Worm (Caenorhabditis elegans) whole organism, young adult: Measurements from ENCODE around the gene T23E1.1.

Source experiments
- B0336.3 ChIP-seq: fragments of 200-800 bp; sonication (Bioruptor generic); IDR thresholded peaks from 2 replicates; pipeline ENCODE4 v1.3.6; 2022; ENCODE audit warnings: missing genetic modification characterization, missing compliant biosample characterization
- C17E4.6 ChIP-seq: fragments of 200-800 bp; sonication (Bioruptor generic); IDR thresholded peaks from 2 replicates; pipeline ENCODE4 v1.3.6; 2022; ENCODE audit warnings: missing genetic modification reagents, missing genetic modification characterization, missing compliant biosample characterization
- F10E7.11 ChIP-seq: sonication (generic microtip); optimal IDR thresholded peaks from 2 replicates; lab custom pipeline; 2017; ENCODE audit warnings: mild to moderate bottlenecking, missing genetic modification characterization, moderate library complexity, missing compliant biosample characterization
- F22D6.2 ChIP-seq: sonication (generic microtip); optimal IDR thresholded peaks from 2 replicates; lab custom pipeline; 2016; ENCODE audit warnings: mild to moderate bottlenecking, missing genetic modification characterization, missing compliant biosample characterization
- F23B12.7 ChIP-seq: sonication (generic microtip); optimal IDR thresholded peaks from 2 replicates; lab custom pipeline; 2017; ENCODE audit warnings: missing genetic modification characterization, mild to moderate bottlenecking, missing compliant biosample characterization, antibody characterized with exemption, moderate library complexity; ENCODE audit not compliant: insufficient read depth
- F57C9.4 ChIP-seq: sonication (generic microtip); optimal IDR thresholded peaks from 2 replicates; lab custom pipeline; 2017; ENCODE audit warnings: mild to moderate bottlenecking, missing genetic modification characterization, missing compliant biosample characterization
- K11D2.4 ChIP-seq: fragments of 200-800 bp; sonication (Bioruptor generic); IDR thresholded peaks from 2 replicates; pipeline ENCODE4 v1.3.6; 2022; ENCODE audit warnings: missing genetic modification reagents, missing genetic modification characterization, missing compliant biosample characterization
- Y53F4B.3 ChIP-seq: fragments of 200-800 bp; sonication (Bioruptor generic); IDR thresholded peaks from 2 replicates; pipeline ENCODE4 v1.3.6; 2022; ENCODE audit warnings: missing genetic modification reagents, missing genetic modification characterization, missing compliant biosample characterization
- Y67H2A.10 ChIP-seq: fragments of 200-800 bp; sonication (Bioruptor generic); conservative IDR thresholded peaks from 2 replicates; pipeline ENCODE4 v1.3.6; 2022; ENCODE audit warnings: missing genetic modification reagents, missing genetic modification characterization, missing compliant biosample characterization
- ZK185.1 ChIP-seq: sonication (generic microtip); optimal IDR thresholded peaks from 2 replicates; lab custom pipeline; 2016; ENCODE audit warnings: mild to moderate bottlenecking, missing genetic modification characterization, missing compliant biosample characterization; ENCODE audit not compliant: poor library complexity, severe bottlenecking
- akir-1 ChIP-seq: fragments of 200-800 bp; sonication (Bioruptor generic); optimal IDR thresholded peaks from 2 replicates; lab custom pipeline; 2018; ENCODE audit warnings: mild to moderate bottlenecking, missing genetic modification characterization, moderate library complexity, missing compliant biosample characterization
- ama-1 ChIP-seq, 3 experiments: fragments of 150-350 bp in 1 of 3; sonication (generic microtip) in 2 of 3; optimal IDR thresholded peaks; 2 replicates each; lab custom pipeline; 2014 to 2018; ENCODE audit warnings: missing biosample characterization in 2 of 3, missing genetic modification characterization in 2 of 3, missing genetic modification reagents in 2 of 3
- aptf-3 ChIP-seq: fragments of 200-800 bp; sonication (Bioruptor generic); IDR thresholded peaks from 2 replicates; pipeline ENCODE4 v1.3.6; 2022; ENCODE audit warnings: missing genetic modification characterization, missing compliant biosample characterization
- attf-6 ChIP-seq: fragments of 200-800 bp; sonication (Bioruptor generic); IDR thresholded peaks from 2 replicates; pipeline ENCODE4 v1.3.6; 2022; ENCODE audit warnings: missing genetic modification reagents, missing genetic modification characterization, missing compliant biosample characterization
- bed-1 ChIP-seq: fragments of 200-800 bp; sonication (Bioruptor generic); IDR thresholded peaks from 2 replicates; pipeline ENCODE4 v1.3.6; 2022; ENCODE audit warnings: missing genetic modification reagents, missing genetic modification characterization, missing compliant biosample characterization
- ccch-3 ChIP-seq: fragments of 200-800 bp; sonication (Bioruptor generic); optimal IDR thresholded peaks from 2 replicates; lab custom pipeline; 2018; ENCODE audit warnings: mild to moderate bottlenecking, missing genetic modification characterization, missing compliant biosample characterization
- cebp-2 ChIP-seq: fragments of 200-800 bp; sonication (Bioruptor generic); IDR thresholded peaks from 2 replicates; pipeline ENCODE4 v1.3.6; 2022; ENCODE audit warnings: missing genetic modification characterization, missing compliant biosample characterization
- ceh-91 ChIP-seq: fragments of 200-800 bp; sonication (Bioruptor generic); IDR thresholded peaks from 2 replicates; pipeline ENCODE4 v1.3.6; 2022; ENCODE audit warnings: missing genetic modification reagents, missing genetic modification characterization, missing compliant biosample characterization
- dpff-1 ChIP-seq: sonication (generic microtip); optimal IDR thresholded peaks from 2 replicates; lab custom pipeline; 2017; ENCODE audit warnings: mild to moderate bottlenecking, missing genetic modification characterization, missing compliant biosample characterization
- egl-18 ChIP-seq: fragments of 200-800 bp; sonication (Bioruptor generic); IDR thresholded peaks from 2 replicates; pipeline ENCODE4 v1.3.6; 2022; ENCODE audit warnings: missing genetic modification reagents, missing genetic modification characterization, missing compliant biosample characterization
- egl-44 ChIP-seq: fragments of 200-800 bp; sonication (Bioruptor generic); IDR thresholded peaks from 2 replicates; pipeline ENCODE4 v1.3.6; 2022; ENCODE audit warnings: missing genetic modification reagents, missing genetic modification characterization, missing compliant biosample characterization
- fkh-3 ChIP-seq: sonication (generic microtip); optimal IDR thresholded peaks from 2 replicates; lab custom pipeline; 2016; ENCODE audit warnings: mild to moderate bottlenecking, missing genetic modification characterization, missing compliant biosample characterization
- gei-17 ChIP-seq: fragments of 200-800 bp; sonication (Bioruptor generic); optimal IDR thresholded peaks from 2 replicates; lab custom pipeline; 2018; ENCODE audit warnings: mild to moderate bottlenecking, missing genetic modification characterization, missing compliant biosample characterization
- him-1 ChIP-seq: sonication (generic microtip); optimal IDR thresholded peaks from 2 replicates; lab custom pipeline; 2016; ENCODE audit warnings: missing genotype, missing genetic modification reagents, missing genetic modification characterization, missing compliant biosample characterization
- hlh-26 ChIP-seq: fragments of 200-800 bp; sonication (Bioruptor generic); conservative IDR thresholded peaks from 2 replicates; pipeline ENCODE4 v1.3.6; 2022; ENCODE audit warnings: missing genetic modification reagents, missing genetic modification characterization, missing compliant biosample characterization
- hsf-1 ChIP-seq: fragments of 200-800 bp; sonication (Bioruptor generic); IDR thresholded peaks from 2 replicates; pipeline ENCODE4 v1.3.6; 2022; ENCODE audit warnings: missing genetic modification reagents, missing genetic modification characterization, missing compliant biosample characterization
- let-526 ChIP-seq: fragments of 200-800 bp; sonication (Bioruptor generic); IDR thresholded peaks from 2 replicates; pipeline ENCODE4 v1.3.6; 2022; ENCODE audit warnings: missing genetic modification reagents, missing genetic modification characterization, missing compliant biosample characterization
- let-607 ChIP-seq, 2 experiments: fragments of 200-800 bp in 1 of 2; sonication (Bioruptor generic) in 1 of 2; sonication (generic microtip) in 1 of 2; optimal IDR thresholded peaks; 2 replicates each; lab custom pipeline; 2016 to 2018; ENCODE audit warnings: mild to moderate bottlenecking in 2 of 2, missing compliant biosample characterization in 2 of 2, missing genetic modification characterization in 2 of 2, moderate library complexity in 2 of 2, missing genotype in 1 of 2
- lin-26 ChIP-seq: fragments of 200-800 bp; sonication (Bioruptor generic); IDR thresholded peaks from 2 replicates; pipeline ENCODE4 v1.3.6; 2022; ENCODE audit warnings: missing genetic modification reagents, missing genetic modification characterization, missing compliant biosample characterization
- lin-40 ChIP-seq: sonication (generic microtip); optimal IDR thresholded peaks from 2 replicates; lab custom pipeline; 2016; ENCODE audit warnings: missing genetic modification characterization, mild to moderate bottlenecking, missing compliant biosample characterization, missing genotype, missing genetic modification reagents
- lsl-1 ChIP-seq: fragments of 200-800 bp; sonication (Bioruptor generic); optimal IDR thresholded peaks from 2 replicates; lab custom pipeline; 2018; ENCODE audit warnings: mild to moderate bottlenecking, missing genetic modification characterization, moderate library complexity, missing compliant biosample characterization
- madf-10 ChIP-seq: sonication (generic microtip); optimal IDR thresholded peaks from 2 replicates; lab custom pipeline; 2016; ENCODE audit warnings: mild to moderate bottlenecking, missing genetic modification characterization, missing compliant biosample characterization
- madf-3 ChIP-seq: fragments of 200-800 bp; sonication (Bioruptor generic); IDR thresholded peaks from 2 replicates; pipeline ENCODE4 v1.3.6; 2022; ENCODE audit warnings: missing genetic modification reagents, missing genetic modification characterization, missing compliant biosample characterization
- madf-6 ChIP-seq: fragments of 200-800 bp; sonication (Bioruptor generic); IDR thresholded peaks from 2 replicates; pipeline ENCODE4 v1.3.6; 2022; ENCODE audit warnings: missing genetic modification reagents, missing genetic modification characterization, missing compliant biosample characterization
- nfya-1 ChIP-seq: sonication (generic microtip); optimal IDR thresholded peaks from 2 replicates; lab custom pipeline; 2017; ENCODE audit warnings: antibody characterized with exemption, missing compliant biosample characterization, missing genetic modification characterization, borderline replicate concordance; ENCODE audit not compliant: insufficient read depth
- pbrm-1 ChIP-seq: fragments of 200-800 bp; sonication (Bioruptor generic); IDR thresholded peaks from 2 replicates; pipeline ENCODE4 v1.3.6; 2022; ENCODE audit warnings: missing genetic modification reagents, missing genetic modification characterization, missing compliant biosample characterization
- rcor-1 ChIP-seq: fragments of 200-800 bp; sonication (Bioruptor generic); IDR thresholded peaks from 2 replicates; pipeline ENCODE4 v1.3.6; 2022; ENCODE audit warnings: missing genetic modification reagents, missing genetic modification characterization, missing compliant biosample characterization
- rec-8 ChIP-seq, 2 experiments: sonication (generic microtip); optimal IDR thresholded peaks; 2 replicates each; lab custom pipeline; 2016; ENCODE audit warnings: mild to moderate bottlenecking in 2 of 2, missing genetic modification characterization in 2 of 2, missing genetic modification reagents in 2 of 2, missing genotype in 2 of 2, missing biosample characterization in 1 of 2, missing compliant biosample characterization in 1 of 2, moderate library complexity in 1 of 2
- repo-1 ChIP-seq: sonication (generic microtip); optimal IDR thresholded peaks from 2 replicates; lab custom pipeline; 2017; ENCODE audit warnings: mild to moderate bottlenecking, missing genetic modification characterization, missing compliant biosample characterization
- rpc-1 ChIP-seq, 2 experiments: fragments of 150-350 bp in 1 of 2; sonication (generic microtip) in 1 of 2; optimal IDR thresholded peaks; 2 replicates each; lab custom pipeline; 2014 to 2018; ENCODE audit warnings: missing biosample characterization in 1 of 2, missing genetic modification characterization in 1 of 2, missing genetic modification reagents in 1 of 2, missing genotype in 1 of 2
- snpc-4 ChIP-seq, 5 experiments: fragments of 150-350 bp in 1 of 5; sonication (generic microtip) in 4 of 5; optimal IDR thresholded peaks; 2 replicates each; lab custom pipeline; 2014 to 2018; ENCODE audit warnings: missing genetic modification characterization in 5 of 5, missing biosample characterization in 3 of 5, antibody characterized with exemption in 2 of 5, mild to moderate bottlenecking in 2 of 5, missing compliant biosample characterization in 2 of 5, missing genotype in 2 of 5, moderate library complexity in 2 of 5, missing genetic modification reagents in 1 of 5
- tbp1 ChIP-seq: fragments of 200-800 bp; sonication (Bioruptor generic); optimal IDR thresholded peaks from 2 replicates; lab custom pipeline; 2018; ENCODE audit warnings: mild to moderate bottlenecking, missing genetic modification characterization, missing compliant biosample characterization
- tlf-1 ChIP-seq: fragments of 200-800 bp; sonication (Bioruptor generic); optimal IDR thresholded peaks from 2 replicates; lab custom pipeline; 2018; ENCODE audit warnings: mild to moderate bottlenecking, missing genetic modification characterization, missing compliant biosample characterization
- xnd-1 ChIP-seq: sonication (generic microtip); optimal IDR thresholded peaks from 2 replicates; lab custom pipeline; 2016; ENCODE audit warnings: missing genotype, missing genetic modification reagents, missing genetic modification characterization, missing compliant biosample characterization
- zim-3 ChIP-seq: sonication (generic microtip); optimal IDR thresholded peaks from 2 replicates; lab custom pipeline; 2017; ENCODE audit warnings: mild to moderate bottlenecking, missing genetic modification characterization, moderate library complexity, missing compliant biosample characterization
- ztf-18 ChIP-seq: sonication (generic microtip); optimal IDR thresholded peaks from 2 replicates; lab custom pipeline; 2016; ENCODE audit warnings: missing genotype, mild to moderate bottlenecking, missing genetic modification characterization, missing compliant biosample characterization

T23E1.1 gene

DNA sequence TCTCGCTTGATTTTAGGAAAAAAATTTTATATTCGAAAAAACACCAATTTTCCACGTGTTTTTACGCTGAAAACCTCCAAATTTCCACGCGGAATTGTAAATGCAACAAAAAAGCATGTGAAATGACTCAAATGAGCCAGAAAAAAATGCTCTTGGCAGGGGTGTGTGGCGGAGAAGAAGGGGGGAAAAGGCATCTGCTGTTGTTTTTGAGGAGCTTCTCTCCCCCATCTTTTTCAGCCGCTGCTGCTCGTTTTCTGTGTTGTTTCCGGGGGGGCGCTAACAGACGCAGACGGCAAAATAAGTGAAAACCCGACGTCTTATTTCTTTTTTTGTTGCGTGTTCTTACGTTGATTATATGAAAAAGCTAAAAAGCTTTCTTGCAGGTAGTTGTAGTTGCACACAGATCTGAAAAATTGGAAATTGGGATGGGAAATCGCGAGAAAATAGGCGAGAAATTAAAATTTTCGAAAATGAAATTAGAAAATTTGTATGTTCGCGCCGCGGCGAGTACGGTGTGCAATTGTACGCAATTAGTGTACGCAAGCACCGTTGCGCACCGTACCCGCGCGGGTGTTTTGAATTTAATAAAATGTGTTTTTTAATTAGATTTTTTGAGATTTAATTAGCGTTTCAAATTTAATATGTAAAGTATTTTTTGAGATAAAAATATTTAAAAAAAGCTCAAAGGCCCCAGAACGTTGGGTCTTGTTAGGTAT is 19.1 kb upstream of the T23E1.1 start (continued):
- no peak for TF ChIP-seq lin-40 (tag; lab: Kevin White, UChicago)
- TF ChIP-seq him-1 = no peak
- TF ChIP-seq nfya-1 (tag; lab: Kevin White, UChicago) = no peak
- no peak for TF ChIP-seq K11D2.4 (GFP tag; lab: Robert Waterston, UW)
- no peak for TF ChIP-seq bed-1 (GFP tag; lab: Robert Waterston, UW)
- TF ChIP-seq F23B12.7 (tag; lab: Kevin White, UChicago) = peak; percentile 28
- TF ChIP-seq ama-1 (optimal IDR thresholded peaks at IDR 0.05; lab: Kevin White, UChicago) = no peak
- no peak for TF ChIP-seq ama-1 (GFP tag; optimal IDR thresholded peaks at IDR 0.05; lab: Kevin White, UChicago)
- no peak; the same call in 1 of the 2 replicates for TF ChIP-seq Y67H2A.10 (GFP tag; lab: Robert Waterston, UW)
- no peak for TF ChIP-seq gei-17 (GFP tag; lab: Kevin White, UChicago)
- TF ChIP-seq let-607 (tag; optimal IDR thresholded peaks at IDR 0.05; lab: Kevin White, UChicago) = no peak
- no peak for TF ChIP-seq let-526 (GFP tag; lab: Robert Waterston, UW)
- TF ChIP-seq rec-8 (tag; optimal IDR thresholded peaks at IDR 0.05; lab: Kevin White, UChicago) = no peak
- TF ChIP-seq ZK185.1 (tag; lab: Kevin White, UChicago) = no peak
- no peak for TF ChIP-seq F10E7.11 (tag; lab: Kevin White, UChicago)
- TF ChIP-seq F22D6.2 (tag; lab: Kevin White, UChicago) = no peak
- TF ChIP-seq akir-1 (GFP tag; lab: Kevin White, UChicago) = no peak
- TF ChIP-seq ceh-91 (GFP tag; lab: Robert Waterston, UW) = peak; percentile 79
- no peak for TF ChIP-seq hlh-26 (GFP tag; lab: Robert Waterston, UW)
- TF ChIP-seq egl-18 (GFP tag; lab: Robert Waterston, UW) = no peak
- TF ChIP-seq zim-3 (tag; lab: Kevin White, UChicago) = no peak
- no peak for TF ChIP-seq fkh-3 (tag; lab: Kevin White, UChicago)
- peak; percentile 95 for TF ChIP-seq lsl-1 (GFP tag; lab: Kevin White, UChicago)
- TF ChIP-seq ccch-3 (GFP tag; lab: Kevin White, UChicago) = no peak
- no peak for TF ChIP-seq madf-10 (tag; lab: Kevin White, UChicago)
- TF ChIP-seq Y53F4B.3 (GFP tag; lab: Robert Waterston, UW) = no peak
- TF ChIP-seq madf-3 (GFP tag; lab: Robert Waterston, UW) = no peak
- TF ChIP-seq B0336.3 (GFP tag; lab: Robert Waterston, UW) = no peak; the same call in 1 of the 2 replicates
- no peak for TF ChIP-seq snpc-4 (GFP tag; optimal IDR thresholded peaks at IDR 0.05; lab: Kevin White, UChicago)
- TF ChIP-seq snpc-4 (tag; optimal IDR thresholded peaks at IDR 0.05; lab: Kevin White, UChicago) = no peak
- TF ChIP-seq attf-6 (GFP tag; lab: Robert Waterston, UW) = no peak
- no peak for TF ChIP-seq F57C9.4 (tag; lab: Kevin White, UChicago)
- TF ChIP-seq ztf-18 (tag; lab: Kevin White, UChicago) = no peak
- peak; percentile 40 for TF ChIP-seq xnd-1
- no peak for TF ChIP-seq repo-1 (tag; lab: Kevin White, UChicago)
- no peak for TF ChIP-seq dpff-1 (tag; lab: Kevin White, UChicago)
- no peak for TF ChIP-seq cebp-2
- TF ChIP-seq C17E4.6 (GFP tag; lab: Robert Waterston, UW) = no peak
- peak; percentile 29; the same call in 1 of the 2 replicates for TF ChIP-seq pbrm-1 (GFP tag; lab: Robert Waterston, UW)
- TF ChIP-seq tbp1 = peak; percentile 28
- TF ChIP-seq rcor-1 (GFP tag; lab: Robert Waterston, UW) = 0 out of 2 replicates have a peak, but pooled peaks have one; percentile 18
- TF ChIP-seq aptf-3 (GFP tag; lab: Robert Waterston, UW) = no peak
- TF ChIP-seq egl-44 (GFP tag; lab: Robert Waterston, UW) = no peak
- peak; percentile 87 for TF ChIP-seq madf-6 (GFP tag; lab: Robert Waterston, UW)
- TF ChIP-seq tlf-1 = no peak
- TF ChIP-seq lin-26 = no peak
- no peak for TF ChIP-seq hsf-1 (GFP tag; lab: Robert Waterston, UW)
- TF ChIP-seq rpc-1 (optimal IDR thresholded peaks at IDR 0.05; lab: Kevin White, UChicago) = no peak
- TF ChIP-seq rpc-1 (tag; optimal IDR thresholded peaks at IDR 0.05; lab: Kevin White, UChicago) = no peak
